Fruit fly (Drosophila melanogaster) whole organism, embryonic: Measurements from ENCODE around the gene CG9919.
A peak's percentile ranks its signal among the peaks of the same experiment; 100 is the strongest.

Source experiments
- Abd-B ChIP-seq: fragments of 200-800 bp; sonication (Bioruptor generic); optimal IDR thresholded peaks from 2 replicates; lab custom pipeline; 2018; ENCODE audit warnings: missing biosample characterization, mild to moderate bottlenecking, missing genetic modification characterization, moderate library complexity
- Atf3 ChIP-seq: fragments of 200-800 bp; sonication (Bioruptor generic); optimal IDR thresholded peaks from 3 replicates; lab custom pipeline; 2016; ENCODE audit warnings: missing biosample characterization, missing genetic modification characterization
- B-H2 ChIP-seq: fragments of 200-800 bp; sonication (Bioruptor generic); optimal IDR thresholded peaks from 2 replicates; lab custom pipeline; 2018; ENCODE audit warnings: missing biosample characterization, mild to moderate bottlenecking, missing genetic modification characterization
- CG10366 ChIP-seq: fragments of 200-800 bp; sonication (Bioruptor generic); IDR thresholded peaks from 2 replicates; pipeline ENCODE4 v1.3.6; 2022; ENCODE audit warnings: missing biosample characterization, missing genetic modification characterization
- CG10462 ChIP-seq: fragments of 200-800 bp; sonication (Bioruptor generic); optimal IDR thresholded peaks from 2 replicates; lab custom pipeline; 2016; ENCODE audit warnings: missing biosample characterization, missing genetic modification characterization
- CG12769 ChIP-seq: fragments of 200-800 bp; sonication (Bioruptor generic); optimal IDR thresholded peaks from 2 replicates; lab custom pipeline; 2019; ENCODE audit warnings: missing biosample characterization, mild to moderate bottlenecking, missing genetic modification characterization, moderate library complexity
- CG14050 ChIP-seq: fragments of 200-800 bp; sonication (Bioruptor generic); IDR thresholded peaks from 3 replicates; pipeline ENCODE4 v1.3.6; 2022; ENCODE audit warnings: missing biosample characterization, missing genetic modification characterization
- CG15269 ChIP-seq: fragments of 200-800 bp; sonication (Bioruptor generic); optimal IDR thresholded peaks from 2 replicates; lab custom pipeline; 2018; ENCODE audit warnings: missing biosample characterization, mild to moderate bottlenecking, missing genetic modification characterization, moderate library complexity
- CG18262 ChIP-seq: fragments of 200-800 bp; optimal IDR thresholded peaks from 3 replicates; lab custom pipeline; 2019; ENCODE audit warnings: missing biosample characterization, mild to moderate bottlenecking, missing genetic modification characterization, moderate library complexity
- CG32532 ChIP-seq: fragments of 200-800 bp; sonication (Bioruptor generic); IDR thresholded peaks from 2 replicates; pipeline ENCODE4 v1.3.6; 2022; ENCODE audit warnings: missing biosample characterization, missing genetic modification characterization
- CG32767 ChIP-seq: fragments of 200-800 bp; sonication (Bioruptor generic); IDR thresholded peaks from 2 replicates; pipeline ENCODE4 v1.3.6; 2022; ENCODE audit warnings: missing biosample characterization, missing genetic modification characterization
- CG4424 ChIP-seq: fragments of 200-800 bp; sonication (Bioruptor generic); optimal IDR thresholded peaks from 3 replicates; lab custom pipeline; 2016; ENCODE audit warnings: missing biosample characterization, missing genetic modification characterization
- CG4707 ChIP-seq: fragments of 200-800 bp; sonication (Bioruptor generic); optimal IDR thresholded peaks from 2 replicates; lab custom pipeline; 2018; ENCODE audit warnings: missing biosample characterization, mild to moderate bottlenecking, missing genetic modification characterization, moderate library complexity
- CG9215 ChIP-seq: fragments of 200-800 bp; sonication (Bioruptor generic); IDR thresholded peaks from 2 replicates; pipeline ENCODE4 v1.3.6; 2022; ENCODE audit warnings: missing biosample characterization, missing genetic modification characterization
- CG9727 ChIP-seq: fragments of 200-800 bp; sonication (Bioruptor generic); optimal IDR thresholded peaks from 3 replicates; lab custom pipeline; 2017; ENCODE audit warnings: missing biosample characterization, mild to moderate bottlenecking, missing genetic modification characterization
- CG9817 ChIP-seq: fragments of 200-800 bp; sonication (Bioruptor generic); optimal IDR thresholded peaks from 2 replicates; lab custom pipeline; 2018; ENCODE audit warnings: missing biosample characterization, mild to moderate bottlenecking, missing genetic modification characterization, moderate library complexity
- CrebB ChIP-seq: fragments of 200-800 bp; sonication (Bioruptor generic); optimal IDR thresholded peaks from 3 replicates; lab custom pipeline; 2018; ENCODE audit warnings: missing biosample characterization, mild to moderate bottlenecking, missing genetic modification characterization
- Doc2 ChIP-seq: fragments of 200-800 bp; sonication (Bioruptor generic); IDR thresholded peaks from 2 replicates; pipeline ENCODE4 v1.3.6; 2022; ENCODE audit warnings: missing biosample characterization, missing genetic modification characterization
- Fer2 ChIP-seq: fragments of 200-800 bp; sonication (Bioruptor generic); optimal IDR thresholded peaks from 2 replicates; lab custom pipeline; 2018; ENCODE audit warnings: missing biosample characterization, mild to moderate bottlenecking, missing genetic modification characterization, moderate library complexity
- Hey ChIP-seq: fragments of 200-800 bp; sonication (Bioruptor generic); optimal IDR thresholded peaks from 3 replicates; lab custom pipeline; 2018; ENCODE audit warnings: missing biosample characterization, mild to moderate bottlenecking, missing genetic modification characterization
- Med ChIP-seq: fragments of 200-800 bp; sonication (Bioruptor generic); peaks from one replicate; lab custom pipeline; 2016; ENCODE audit warnings: missing biosample characterization, missing genetic modification characterization, mild to moderate bottlenecking, inconsistent platforms, moderate library complexity
- Spps ChIP-seq: fragments of 200-800 bp; sonication (Bioruptor generic); optimal IDR thresholded peaks from 2 replicates; lab custom pipeline; 2018; ENCODE audit warnings: missing biosample characterization, mild to moderate bottlenecking, missing genetic modification characterization
- chif ChIP-seq, 2 experiments: fragments of 200-800 bp; sonication (Bioruptor generic); optimal IDR thresholded peaks; 3 replicates each; lab custom pipeline; 2016; ENCODE audit warnings: missing biosample characterization in 2 of 2, missing genetic modification characterization in 2 of 2
- chinmo ChIP-seq: fragments of 200-800 bp; sonication (Bioruptor generic); IDR thresholded peaks from 4 replicates; pipeline ENCODE4 v1.3.6; 2022; ENCODE audit warnings: missing biosample characterization, missing genetic modification characterization; ENCODE audit not compliant: partially characterized antibody
- crol ChIP-seq: fragments of 200-800 bp; sonication (Bioruptor generic); IDR thresholded peaks from 2 replicates; pipeline ENCODE4 v1.3.6; 2022; ENCODE audit warnings: missing biosample characterization, missing genetic modification characterization
- cwo ChIP-seq: fragments of 200-800 bp; sonication (Bioruptor generic); optimal IDR thresholded peaks from 3 replicates; lab custom pipeline; 2017; ENCODE audit warnings: missing biosample characterization, missing genetic modification characterization, mild to moderate bottlenecking, moderate library complexity, missing genetic modification reagents
- dan ChIP-seq: fragments of 200-800 bp; sonication (Bioruptor generic); IDR thresholded peaks from 2 replicates; pipeline ENCODE4 v1.3.6; 2022; ENCODE audit warnings: missing biosample characterization, missing genetic modification characterization
- exex ChIP-seq: fragments of 200-800 bp; sonication (Bioruptor generic); optimal IDR thresholded peaks from 4 replicates; lab custom pipeline; 2018; ENCODE audit warnings: missing biosample characterization, mild to moderate bottlenecking, missing genetic modification characterization, moderate library complexity
- eyg ChIP-seq: fragments of 200-800 bp; sonication (Bioruptor generic); optimal IDR thresholded peaks from 3 replicates; lab custom pipeline; 2016; ENCODE audit warnings: missing biosample characterization, missing genetic modification characterization
- fd3F ChIP-seq: fragments of 200-800 bp; sonication (Bioruptor generic); optimal IDR thresholded peaks from 2 replicates; lab custom pipeline; 2018; ENCODE audit warnings: missing biosample characterization, mild to moderate bottlenecking, missing genetic modification characterization, moderate library complexity
- kah ChIP-seq: fragments of 200-800 bp; sonication (Bioruptor generic); optimal IDR thresholded peaks from 2 replicates; lab custom pipeline; 2018; ENCODE audit warnings: missing biosample characterization, mild to moderate bottlenecking, missing genetic modification characterization
- kni ChIP-seq: fragments of 200-800 bp; sonication (Bioruptor generic); optimal IDR thresholded peaks from 3 replicates; lab custom pipeline; 2017; ENCODE audit warnings: mild to moderate bottlenecking, missing biosample characterization, missing genetic modification reagents, missing genetic modification characterization
- mirr ChIP-seq: fragments of 200-800 bp; sonication (Bioruptor generic); optimal IDR thresholded peaks from 3 replicates; lab custom pipeline; 2018; ENCODE audit warnings: missing biosample characterization, mild to moderate bottlenecking, missing genetic modification characterization
- mld ChIP-seq: fragments of 200-800 bp; sonication (Bioruptor generic); IDR thresholded peaks from 3 replicates; pipeline ENCODE4 v1.3.6; 2022; ENCODE audit warnings: missing biosample characterization, missing genetic modification characterization; ENCODE audit not compliant: partially characterized antibody
- repo ChIP-seq: fragments of 200-800 bp; sonication (Bioruptor generic); optimal IDR thresholded peaks from 2 replicates; lab custom pipeline; 2016; ENCODE audit warnings: missing biosample characterization, missing genetic modification characterization
- sim ChIP-seq: fragments of 200-800 bp; sonication (Bioruptor generic); IDR thresholded peaks from 2 replicates; pipeline ENCODE4 v1.3.6; 2022; ENCODE audit warnings: missing biosample characterization, missing genetic modification characterization
- stwl ChIP-seq: fragments of 200-800 bp; sonication (Bioruptor generic); optimal IDR thresholded peaks from 3 replicates; lab custom pipeline; 2018; ENCODE audit warnings: missing biosample characterization, mild to moderate bottlenecking, missing genetic modification characterization, moderate library complexity
- sug ChIP-seq: fragments of 200-800 bp; optimal IDR thresholded peaks from 2 replicates; lab custom pipeline; 2019; ENCODE audit warnings: missing biosample characterization, mild to moderate bottlenecking, missing genetic modification characterization, moderate library complexity
- tin ChIP-seq: fragments of 200-800 bp; sonication (Bioruptor generic); optimal IDR thresholded peaks from 3 replicates; lab custom pipeline; 2016; ENCODE audit warnings: missing biosample characterization, missing genetic modification characterization
- wor ChIP-seq: fragments of 200-800 bp; sonication (Bioruptor generic); IDR thresholded peaks from 2 replicates; pipeline ENCODE4 v1.3.6; 2022; ENCODE audit warnings: missing biosample characterization, missing genetic modification characterization

CG9919 gene

DNA sequence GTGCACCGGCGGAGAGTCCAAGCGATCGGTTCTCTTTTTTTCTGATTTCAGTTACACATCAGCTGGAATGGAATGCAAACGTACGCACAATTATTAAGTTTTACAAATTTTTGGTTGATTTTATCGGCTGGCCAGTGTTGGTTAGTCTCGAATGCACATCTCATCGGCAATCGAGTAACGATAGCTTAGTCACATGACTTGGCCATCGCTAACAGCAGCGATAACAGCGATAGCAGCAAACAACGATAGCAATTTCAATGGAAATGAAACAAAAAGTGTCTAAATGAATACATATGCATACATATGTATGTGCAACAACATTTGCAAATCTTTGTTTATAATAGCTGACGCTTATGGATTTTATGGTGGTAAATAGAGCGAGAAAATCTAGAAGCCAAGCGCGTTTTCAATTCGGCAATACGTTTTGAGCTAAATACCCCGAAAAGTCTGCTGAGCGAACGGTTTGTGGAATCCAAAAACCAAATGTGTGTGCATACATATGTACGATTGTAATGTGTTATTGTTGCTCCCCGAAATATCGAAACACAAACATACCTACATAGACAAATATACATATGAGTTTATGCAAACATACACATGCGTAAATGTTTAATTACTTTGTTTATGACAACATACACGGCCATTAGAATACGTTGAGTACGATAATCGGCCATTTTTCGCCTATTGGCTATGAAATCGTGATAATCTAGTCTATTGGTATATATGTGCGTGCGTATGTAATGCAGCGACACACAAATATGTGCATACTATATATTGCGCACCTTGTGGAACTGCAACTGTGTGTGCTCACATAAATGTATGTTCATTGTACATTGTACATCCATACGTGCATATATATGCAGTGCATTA, 33.9 kb downstream of the CG9919 start, which contains the start of gene CG3632 (continued):
- TF ChIP-seq mld (GFP tag; lab: Robert Waterston, UW) (peak; percentile 73; the same call in 2 of the 3 replicates), Doc2 (GFP tag; lab: Robert Waterston, UW) (no peak), eyg (no peak), CG32767 (GFP tag; lab: Robert Waterston, UW) (peak; percentile 32; the same call in 1 of the 2 replicates), kni (GFP tag; lab: Kevin White, UChicago) (no peak), CG12769 (no peak), Atf3 (GFP tag; lab: Kevin White, UChicago) (peak; percentile 3), Abd-B (no peak), Hey (no peak), stwl (tag; lab: Kevin White, UChicago) (peak; percentile 98), dan (no peak), CG9215 (no peak), CG18262 (tag; lab: Kevin White, UChicago) (no peak), kah (GFP tag; lab: Kevin White, UChicago) (no peak), CG4707 (GFP tag; lab: Kevin White, UChicago) (no peak), cwo (GFP tag; lab: Kevin White, UChicago) (no peak), CG4424 (GFP tag; lab: Kevin White, UChicago) (no peak), CG15269 (tag; lab: Kevin White, UChicago) (no peak)

DNA sequence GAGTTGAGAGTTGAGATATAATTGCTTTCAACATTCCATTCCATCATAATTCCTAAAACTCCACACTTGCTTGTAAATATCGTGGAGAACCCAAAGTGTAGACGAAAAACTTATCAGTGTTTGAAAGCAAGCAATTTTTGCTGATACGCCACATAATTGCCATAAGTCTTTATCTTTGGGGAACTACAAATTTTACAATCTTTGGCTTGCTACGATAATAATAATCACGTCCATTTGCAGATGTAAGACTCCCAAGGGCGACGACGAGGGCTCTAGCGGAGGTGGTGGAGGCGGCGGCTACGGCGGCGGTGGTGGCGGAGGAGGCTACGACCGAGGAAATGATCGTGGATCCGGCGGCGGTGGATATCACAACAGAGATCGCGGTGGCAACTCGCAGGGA, 37.9 kb downstream of the CG9919 start:
- no peak for TF ChIP-seq fd3F (GFP tag; lab: Kevin White, UChicago)
- no peak for TF ChIP-seq dan
- no peak for TF ChIP-seq CG9817
- TF ChIP-seq CG14050: no peak
- no peak for TF ChIP-seq CG10462 (GFP tag; lab: Kevin White, UChicago)
- no peak for TF ChIP-seq CG9215
- no peak for TF ChIP-seq sim (GFP tag; lab: Robert Waterston, UW)
- TF ChIP-seq Spps (tag; lab: Kevin White, UChicago): no peak
- TF ChIP-seq Fer2: no peak
- no peak for TF ChIP-seq CG32532 (GFP tag; lab: Robert Waterston, UW)
- no peak for TF ChIP-seq repo
- peak; percentile 69 for TF ChIP-seq exex
- no peak for TF ChIP-seq chinmo (GFP tag; lab: Robert Waterston, UW)
- TF ChIP-seq CG9727: no peak
- TF ChIP-seq mirr (GFP tag; lab: Kevin White, UChicago): no peak
- peak; percentile 25 for TF ChIP-seq sug (tag; lab: Kevin White, UChicago)
- TF ChIP-seq wor (GFP tag; lab: Robert Waterston, UW): no peak
- TF ChIP-seq crol (GFP tag; lab: Robert Waterston, UW): peak; percentile 20; the same call in 1 of the 2 replicates
- TF ChIP-seq tin (GFP tag; lab: Kevin White, UChicago): no peak
- no peak for TF ChIP-seq chif (GFP tag; optimal IDR thresholded peaks at IDR 0.05; lab: Kevin White, UChicago)
- TF ChIP-seq B-H2 (GFP tag; lab: Kevin White, UChicago): no peak
- no peak for TF ChIP-seq CrebB
- peak; percentile 48 for TF ChIP-seq Med
- no peak for TF ChIP-seq CG10366 (GFP tag; lab: Robert Waterston, UW)
